Fruit fly (Drosophila melanogaster) whole organism, embryonic: Measurements from ENCODE around the gene WDR79.
A peak's percentile ranks its signal among the peaks of the same experiment; 100 is the strongest.

Source experiments
- Bteb2 ChIP-seq: fragments of 200-800 bp; sonication (Bioruptor generic); optimal IDR thresholded peaks from 2 replicates; lab custom pipeline; 2016; ENCODE audit warnings: missing biosample characterization, missing genetic modification characterization
- CG10565 ChIP-seq: fragments of 200-800 bp; sonication (Bioruptor generic); optimal IDR thresholded peaks from 3 replicates; lab custom pipeline; 2016; ENCODE audit warnings: missing biosample characterization, mild to moderate bottlenecking, missing genetic modification characterization
- CG12391 ChIP-seq: fragments of 200-800 bp; sonication (Bioruptor generic); optimal IDR thresholded peaks from 3 replicates; lab custom pipeline; 2018; ENCODE audit warnings: missing biosample characterization, mild to moderate bottlenecking, missing genetic modification characterization, moderate library complexity
- CG12744 ChIP-seq: fragments of 200-800 bp; sonication (Bioruptor generic); optimal IDR thresholded peaks from 2 replicates; lab custom pipeline; 2016; ENCODE audit warnings: missing biosample characterization, missing genetic modification characterization
- CG13775 ChIP-seq: fragments of 200-800 bp; sonication (Bioruptor generic); optimal IDR thresholded peaks from 3 replicates; lab custom pipeline; 2017; ENCODE audit warnings: missing biosample characterization, mild to moderate bottlenecking, missing genetic modification characterization
- CG13894 ChIP-seq: fragments of 200-800 bp; sonication (Bioruptor generic); optimal IDR thresholded peaks from 3 replicates; lab custom pipeline; 2018; ENCODE audit warnings: missing biosample characterization, mild to moderate bottlenecking, missing genetic modification characterization, moderate library complexity
- CG15073 ChIP-seq: fragments of 200-800 bp; sonication (Bioruptor generic); optimal IDR thresholded peaks from 2 replicates; lab custom pipeline; 2016; ENCODE audit warnings: missing biosample characterization, missing genetic modification characterization
- CG15269 ChIP-seq: fragments of 200-800 bp; sonication (Bioruptor generic); optimal IDR thresholded peaks from 2 replicates; lab custom pipeline; 2018; ENCODE audit warnings: missing biosample characterization, mild to moderate bottlenecking, missing genetic modification characterization, moderate library complexity
- CG15601 ChIP-seq: fragments of 200-800 bp; sonication (Bioruptor generic); optimal IDR thresholded peaks from 3 replicates; lab custom pipeline; 2019; ENCODE audit warnings: missing biosample characterization, mild to moderate bottlenecking, missing genetic modification characterization, moderate library complexity
- CG16863 ChIP-seq: fragments of 200-800 bp; sonication (Bioruptor generic); optimal IDR thresholded peaks from 3 replicates; lab custom pipeline; 2016; ENCODE audit warnings: missing biosample characterization, missing genetic modification characterization
- CG18476 ChIP-seq: fragments of 200-800 bp; sonication (Bioruptor generic); optimal IDR thresholded peaks from 2 replicates; lab custom pipeline; 2016; ENCODE audit warnings: missing biosample characterization, mild to moderate bottlenecking, missing genetic modification characterization
- CG2199 ChIP-seq: fragments of 200-800 bp; sonication (Bioruptor generic); IDR thresholded peaks from 3 replicates; pipeline ENCODE4 v1.3.6; 2022; ENCODE audit warnings: missing biosample characterization, missing genetic modification characterization
- CG6254 ChIP-seq: fragments of 200-800 bp; sonication (Bioruptor generic); optimal IDR thresholded peaks from 3 replicates; lab custom pipeline; 2017; ENCODE audit warnings: mild to moderate bottlenecking, missing biosample characterization, missing genetic modification reagents, missing genetic modification characterization
- CG7928 ChIP-seq: fragments of 200-800 bp; sonication (Bioruptor generic); optimal IDR thresholded peaks from 2 replicates; lab custom pipeline; 2017; ENCODE audit warnings: missing biosample characterization, mild to moderate bottlenecking, missing genetic modification characterization
- CG7987 ChIP-seq: fragments of 200-800 bp; sonication (Bioruptor generic); optimal IDR thresholded peaks from 2 replicates; lab custom pipeline; 2018; ENCODE audit warnings: missing biosample characterization, mild to moderate bottlenecking, missing genetic modification characterization, moderate library complexity
- CG8281 ChIP-seq: fragments of 200-800 bp; sonication (Bioruptor generic); optimal IDR thresholded peaks from 2 replicates; lab custom pipeline; 2018; ENCODE audit warnings: missing biosample characterization, mild to moderate bottlenecking, missing genetic modification characterization, moderate library complexity
- CoRest ChIP-seq: fragments of 200-800 bp; sonication (Bioruptor generic); optimal IDR thresholded peaks from 3 replicates; lab custom pipeline; 2018; ENCODE audit warnings: missing biosample characterization, mild to moderate bottlenecking, missing genetic modification characterization, moderate library complexity
- Deaf1 ChIP-seq: fragments of 200-800 bp; optimal IDR thresholded peaks from 3 replicates; lab custom pipeline; 2019; ENCODE audit warnings: missing biosample characterization, mild to moderate bottlenecking, missing genetic modification characterization, moderate library complexity
- E2f1 ChIP-seq: fragments of 200-800 bp; sonication (Bioruptor generic); IDR thresholded peaks from 2 replicates; pipeline ENCODE4 v1.3.6; 2022; ENCODE audit warnings: missing biosample characterization, missing genetic modification characterization
- HmgD ChIP-seq: fragments of 200-800 bp; sonication (Bioruptor generic); optimal IDR thresholded peaks from 3 replicates; lab custom pipeline; 2016; ENCODE audit warnings: missing biosample characterization, missing genetic modification characterization
- HmgZ ChIP-seq: fragments of 200-800 bp; sonication (Bioruptor generic); optimal IDR thresholded peaks from 2 replicates; lab custom pipeline; 2018; ENCODE audit warnings: missing biosample characterization, mild to moderate bottlenecking, missing genetic modification characterization
- Hr3 ChIP-seq: fragments of 200-800 bp; sonication (Bioruptor generic); optimal IDR thresholded peaks from 3 replicates; lab custom pipeline; 2016; ENCODE audit warnings: missing biosample characterization, missing genetic modification characterization
- MTF-1 ChIP-seq: fragments of 200-800 bp; sonication (Bioruptor generic); optimal IDR thresholded peaks from 2 replicates; lab custom pipeline; 2018; ENCODE audit warnings: missing biosample characterization, mild to moderate bottlenecking, missing genetic modification characterization, borderline replicate concordance
- Poxn ChIP-seq: fragments of 200-800 bp; sonication (Bioruptor generic); IDR thresholded peaks from 2 replicates; pipeline ENCODE4 v1.3.6; 2022; ENCODE audit warnings: missing biosample characterization, missing genetic modification characterization
- Stat92E ChIP-seq, 3 experiments: fragments of >200 bp in 2 of 3; fragments of 200-800 bp in 1 of 3; sonication (Bioruptor generic) in 1 of 3; optimal IDR thresholded peaks; 2 replicates each; lab custom pipeline; 2017 to 2019; ENCODE audit warnings: missing biosample characterization in 3 of 3, missing genetic modification characterization in 3 of 3, mild to moderate bottlenecking in 1 of 3, moderate library complexity in 1 of 3
- abd-A ChIP-seq: fragments of 200-800 bp; sonication (Bioruptor generic); optimal IDR thresholded peaks from 3 replicates; lab custom pipeline; 2019; ENCODE audit warnings: missing biosample characterization, mild to moderate bottlenecking, missing genetic modification characterization, moderate library complexity
- ara ChIP-seq: fragments of 200-800 bp; sonication (Bioruptor generic); IDR thresholded peaks from 2 replicates; pipeline ENCODE4 v1.3.6; 2022; ENCODE audit warnings: missing biosample characterization, missing genetic modification characterization
- bigmax ChIP-seq: fragments of 200-800 bp; sonication (Bioruptor generic); optimal IDR thresholded peaks from 2 replicates; lab custom pipeline; 2018; ENCODE audit warnings: missing biosample characterization, mild to moderate bottlenecking, missing genetic modification characterization
- caup ChIP-seq: fragments of 200-800 bp; sonication (Bioruptor generic); optimal IDR thresholded peaks from 3 replicates; lab custom pipeline; 2017; ENCODE audit warnings: missing biosample characterization, mild to moderate bottlenecking, missing genetic modification characterization, moderate library complexity; ENCODE audit not compliant: severe bottlenecking
- chinmo ChIP-seq: fragments of 200-800 bp; sonication (Bioruptor generic); IDR thresholded peaks from 4 replicates; pipeline ENCODE4 v1.3.6; 2022; ENCODE audit warnings: missing biosample characterization, missing genetic modification characterization; ENCODE audit not compliant: partially characterized antibody
- dmrt11E ChIP-seq: fragments of 200-800 bp; sonication (Bioruptor generic); optimal IDR thresholded peaks from 3 replicates; lab custom pipeline; 2018; ENCODE audit warnings: missing biosample characterization, mild to moderate bottlenecking, missing genetic modification characterization, moderate library complexity
- dmrt99B ChIP-seq: fragments of 200-800 bp; sonication (Bioruptor generic); optimal IDR thresholded peaks from 2 replicates; lab custom pipeline; 2018; ENCODE audit warnings: missing biosample characterization, mild to moderate bottlenecking, missing genetic modification characterization, moderate library complexity
- en ChIP-seq: fragments of 200-800 bp; sonication (Bioruptor generic); optimal IDR thresholded peaks from 2 replicates; lab custom pipeline; 2016; ENCODE audit warnings: missing biosample characterization, missing genetic modification characterization
- fd3F ChIP-seq: fragments of 200-800 bp; sonication (Bioruptor generic); optimal IDR thresholded peaks from 2 replicates; lab custom pipeline; 2018; ENCODE audit warnings: missing biosample characterization, mild to moderate bottlenecking, missing genetic modification characterization, moderate library complexity
- gem ChIP-seq: fragments of 200-800 bp; sonication (Bioruptor generic); optimal IDR thresholded peaks from 2 replicates; lab custom pipeline; 2019; ENCODE audit warnings: missing biosample characterization, mild to moderate bottlenecking, missing genetic modification characterization, moderate library complexity
- gfzf ChIP-seq: fragments of 200-800 bp; sonication (Bioruptor generic); optimal IDR thresholded peaks from 2 replicates; lab custom pipeline; 2016; ENCODE audit warnings: missing biosample characterization, mild to moderate bottlenecking, missing genetic modification characterization, moderate library complexity
- her ChIP-seq: fragments of 200-800 bp; sonication (Bioruptor generic); optimal IDR thresholded peaks from 2 replicates; lab custom pipeline; 2016; ENCODE audit warnings: missing biosample characterization, missing genetic modification characterization
- inv ChIP-seq: fragments of 200-800 bp; sonication (Bioruptor generic); IDR thresholded peaks from 2 replicates; pipeline ENCODE4 v1.3.6; 2022; ENCODE audit warnings: missing biosample characterization, missing genetic modification characterization; ENCODE audit not compliant: partially characterized antibody
- lmd ChIP-seq: fragments of 200-800 bp; sonication (Bioruptor generic); IDR thresholded peaks from 2 replicates; pipeline ENCODE4 v1.3.6; 2022; ENCODE audit warnings: missing biosample characterization, missing genetic modification characterization
- pum ChIP-seq: fragments of 200-800 bp; sonication (Bioruptor generic); optimal IDR thresholded peaks from 2 replicates; lab custom pipeline; 2016; ENCODE audit warnings: missing biosample characterization, missing genetic modification characterization
- pzg ChIP-seq: fragments of 200-800 bp; sonication (Bioruptor generic); optimal IDR thresholded peaks from 3 replicates; lab custom pipeline; 2018; ENCODE audit warnings: missing biosample characterization, mild to moderate bottlenecking, missing genetic modification characterization, moderate library complexity
- rib ChIP-seq: fragments of 200-800 bp; sonication (Bioruptor generic); IDR thresholded peaks from 2 replicates; pipeline ENCODE4 v1.3.6; 2022; ENCODE audit warnings: missing biosample characterization, missing genetic modification characterization
- row ChIP-seq: fragments of 200-800 bp; sonication (Bioruptor generic); IDR thresholded peaks from 3 replicates; pipeline ENCODE4 v1.3.6; 2022; ENCODE audit warnings: missing biosample characterization, missing genetic modification characterization
- sisA ChIP-seq: fragments of 200-800 bp; sonication (Bioruptor generic); IDR thresholded peaks from 2 replicates; pipeline ENCODE4 v1.3.6; 2022; ENCODE audit warnings: missing biosample characterization, missing genetic modification characterization
- slou ChIP-seq: fragments of 200-800 bp; sonication (Bioruptor generic); optimal IDR thresholded peaks from 3 replicates; lab custom pipeline; 2016; ENCODE audit warnings: missing biosample characterization, missing genetic modification characterization
- sob ChIP-seq: fragments of 200-800 bp; sonication (Bioruptor generic); IDR thresholded peaks from 2 replicates; pipeline ENCODE4 v1.3.6; 2022; ENCODE audit warnings: missing biosample characterization, missing genetic modification characterization
- sqz ChIP-seq: fragments of 200-800 bp; sonication (Bioruptor generic); optimal IDR thresholded peaks from 3 replicates; lab custom pipeline; 2018; ENCODE audit warnings: missing biosample characterization, mild to moderate bottlenecking, missing genetic modification characterization
- tin ChIP-seq: fragments of 200-800 bp; sonication (Bioruptor generic); optimal IDR thresholded peaks from 3 replicates; lab custom pipeline; 2016; ENCODE audit warnings: missing biosample characterization, missing genetic modification characterization
- trem ChIP-seq: fragments of 200-800 bp; optimal IDR thresholded peaks from 3 replicates; lab custom pipeline; 2019; ENCODE audit warnings: missing biosample characterization, mild to moderate bottlenecking, missing genetic modification characterization, moderate library complexity
- vnd ChIP-seq: fragments of 200-800 bp; sonication (Bioruptor generic); IDR thresholded peaks from 3 replicates; pipeline ENCODE4 v1.3.6; 2022; ENCODE audit warnings: missing biosample characterization, missing genetic modification characterization; ENCODE audit not compliant: partially characterized antibody
- yki ChIP-seq: fragments of >200 bp; optimal IDR thresholded peaks from 3 replicates; lab custom pipeline; 2018

Gene WDR79

dm6 chr2L:6090365-6090764 is 37.2 kb downstream of the WDR79 start (continued):
- TF ChIP-seq E2f1 = no peak
- TF ChIP-seq CG7987 (GFP tag; lab: Kevin White, UChicago) = no peak
- no peak for TF ChIP-seq HmgZ
- TF ChIP-seq sisA (GFP tag; lab: Robert Waterston, UW) = no peak
- TF ChIP-seq dmrt11E = no peak
- no peak for TF ChIP-seq gfzf
- TF ChIP-seq lmd (GFP tag; lab: Robert Waterston, UW) = no peak
- no peak for TF ChIP-seq caup (GFP tag; lab: Kevin White, UChicago)
- no peak for TF ChIP-seq gem
- no peak for TF ChIP-seq row (GFP tag; lab: Robert Waterston, UW)
- TF ChIP-seq Hr3 (GFP tag; lab: Kevin White, UChicago) = no peak
- no peak for TF ChIP-seq fd3F
- TF ChIP-seq pum (GFP tag; lab: Kevin White, UChicago) = no peak
- TF ChIP-seq slou (GFP tag; lab: Kevin White, UChicago) = no peak
- TF ChIP-seq CG15601 (tag; lab: Kevin White, UChicago) = no peak
- TF ChIP-seq CG15269 (tag; lab: Kevin White, UChicago) = no peak
- no peak for TF ChIP-seq CG7928 (GFP tag; lab: Kevin White, UChicago)
- TF ChIP-seq CG12744 = no peak
- peak; percentile 84 for TF ChIP-seq Deaf1 (tag; lab: Kevin White, UChicago)
- TF ChIP-seq sqz (GFP tag; lab: Kevin White, UChicago) = peak; percentile 15
- TF ChIP-seq Bteb2 (GFP tag; lab: Kevin White, UChicago) = no peak
- TF ChIP-seq yki (lab: Kevin White, UChicago) = no peak
- TF ChIP-seq pzg (GFP tag; lab: Kevin White, UChicago) = no peak
- TF ChIP-seq MTF-1 (GFP tag; lab: Kevin White, UChicago) = no peak
- TF ChIP-seq tin (GFP tag; lab: Kevin White, UChicago) = no peak
- no peak for TF ChIP-seq CG16863
- TF ChIP-seq ara (GFP tag; lab: Robert Waterston, UW) = no peak
- peak; percentile 86; the same call in 2 of the 4 replicates for TF ChIP-seq chinmo
- no peak for TF ChIP-seq her (GFP tag; lab: Kevin White, UChicago)
- 0 out of 3 replicates have a peak, but pooled peaks have one; percentile 41 for TF ChIP-seq CG2199 (GFP tag; lab: Robert Waterston, UW)
- no peak for TF ChIP-seq CG6254 (GFP tag; lab: Kevin White, UChicago)
- TF ChIP-seq CG12391 = no peak
- no peak for TF ChIP-seq CoRest
- TF ChIP-seq CG13894 (tag; lab: Kevin White, UChicago) = peak; percentile 28
- TF ChIP-seq Poxn = no peak
- no peak for TF ChIP-seq trem
- no peak for TF ChIP-seq dmrt99B (tag; lab: Kevin White, UChicago)
- TF ChIP-seq CG13775 (GFP tag; lab: Kevin White, UChicago) = no peak
- TF ChIP-seq en = no peak
- TF ChIP-seq inv (GFP tag; lab: Robert Waterston, UW) = no peak
- no peak for TF ChIP-seq CG18476 (GFP tag; lab: Kevin White, UChicago)
- TF ChIP-seq rib (GFP tag; lab: Robert Waterston, UW) = peak; percentile 69; the same call in 1 of the 2 replicates
- no peak for TF ChIP-seq Stat92E (GFP tag; optimal IDR thresholded peaks at IDR 0.05; lab: Kevin White, UChicago)
- TF ChIP-seq abd-A (tag; lab: Kevin White, UChicago) = peak; percentile 75
- no peak for TF ChIP-seq CG15073 (GFP tag; lab: Kevin White, UChicago)
- TF ChIP-seq CG10565 (GFP tag; lab: Kevin White, UChicago) = no peak
- no peak for TF ChIP-seq CG8281
- no peak for TF ChIP-seq sob
- no peak for TF ChIP-seq vnd
- TF ChIP-seq HmgD (GFP tag; lab: Kevin White, UChicago) = no peak
- TF ChIP-seq bigmax (GFP tag; lab: Kevin White, UChicago) = no peak
